Worm (Caenorhabditis elegans) whole organism, late embryonic: ENCODE measurements around the gene C34C12.8.

Source experiments
- F13H6.1 ChIP-seq: sonication (generic microtip); optimal IDR thresholded peaks from 2 replicates; lab custom pipeline; 2016; ENCODE audit warnings: missing genetic modification characterization, missing compliant biosample characterization
- K02D7.2 ChIP-seq: sonication (generic microtip); optimal IDR thresholded peaks from 2 replicates; lab custom pipeline; 2017; ENCODE audit warnings: mild to moderate bottlenecking, missing genetic modification characterization, missing compliant biosample characterization
- K09A11.1 ChIP-seq: sonication (generic microtip); optimal IDR thresholded peaks from 2 replicates; lab custom pipeline; 2017; ENCODE audit warnings: antibody characterized with exemption, mild to moderate bottlenecking, missing genetic modification characterization, missing compliant biosample characterization; ENCODE audit not compliant: insufficient read depth
- Y22D7AL.16 ChIP-seq: sonication (generic microtip); optimal IDR thresholded peaks from 2 replicates; lab custom pipeline; 2016; ENCODE audit warnings: missing genetic modification characterization, missing compliant biosample characterization
- ahr-1 ChIP-seq: sonication (generic microtip); optimal IDR thresholded peaks from 2 replicates; lab custom pipeline; 2016; ENCODE audit warnings: missing genetic modification characterization, missing compliant biosample characterization
- ama-1 ChIP-seq: fragments of 150-350 bp; optimal IDR thresholded peaks from 2 replicates; lab custom pipeline; 2014
- ceh-14 ChIP-seq: sonication (generic microtip); optimal IDR thresholded peaks from 2 replicates; lab custom pipeline; 2016; ENCODE audit warnings: missing genotype, missing genetic modification characterization, missing compliant biosample characterization
- ceh-2 ChIP-seq: sonication (generic microtip); optimal IDR thresholded peaks from 2 replicates; lab custom pipeline; 2016; ENCODE audit warnings: missing genotype, missing genetic modification characterization, missing compliant biosample characterization
- ceh-24 ChIP-seq: sonication (generic microtip); optimal IDR thresholded peaks from 2 replicates; lab custom pipeline; 2016; ENCODE audit warnings: mild to moderate bottlenecking, missing genetic modification characterization, missing compliant biosample characterization
- ceh-30 ChIP-seq: fragments of 150-350 bp; optimal IDR thresholded peaks from 2 replicates; lab custom pipeline; 2014; ENCODE audit warnings: missing biosample characterization, missing genetic modification characterization
- ceh-48 ChIP-seq: sonication (generic microtip); optimal IDR thresholded peaks from 2 replicates; lab custom pipeline; 2016; ENCODE audit warnings: missing genetic modification characterization, inconsistent platforms, missing compliant biosample characterization
- ceh-6 ChIP-seq: fragments of 200-800 bp; sonication (Bioruptor generic); optimal IDR thresholded peaks from 2 replicates; lab custom pipeline; 2018; ENCODE audit warnings: mild to moderate bottlenecking, missing genetic modification characterization, missing compliant biosample characterization
- ceh-9 ChIP-seq: sonication (generic microtip); optimal IDR thresholded peaks from 2 replicates; lab custom pipeline; 2016; ENCODE audit warnings: mild to moderate bottlenecking, missing genetic modification characterization, inconsistent platforms, missing compliant biosample characterization
- elt-2 ChIP-seq: sonication (generic microtip); optimal IDR thresholded peaks from 2 replicates; lab custom pipeline; 2016; ENCODE audit warnings: missing genetic modification reagents, missing genetic modification characterization, missing compliant biosample characterization
- elt-4 ChIP-seq: sonication (generic microtip); optimal IDR thresholded peaks from 2 replicates; lab custom pipeline; 2016; ENCODE audit warnings: missing genetic modification characterization, missing compliant biosample characterization
- ets-4 ChIP-seq: sonication (generic microtip); optimal IDR thresholded peaks from 2 replicates; lab custom pipeline; 2016; ENCODE audit warnings: missing genetic modification characterization, missing compliant biosample characterization
- eyg-1 ChIP-seq: sonication (generic microtip); optimal IDR thresholded peaks from 2 replicates; lab custom pipeline; 2016; ENCODE audit warnings: missing genotype, missing genetic modification characterization, missing compliant biosample characterization
- fax-1 ChIP-seq: sonication (generic microtip); optimal IDR thresholded peaks from 2 replicates; lab custom pipeline; 2016; ENCODE audit warnings: missing genotype, missing genetic modification characterization, missing compliant biosample characterization
- gmeb-2 ChIP-seq: sonication (generic microtip); optimal IDR thresholded peaks from 2 replicates; lab custom pipeline; 2016; ENCODE audit warnings: missing genetic modification characterization, inconsistent platforms, missing compliant biosample characterization
- hlh-15 ChIP-seq: sonication (generic microtip); optimal IDR thresholded peaks from 2 replicates; lab custom pipeline; 2016; ENCODE audit warnings: missing genetic modification characterization, missing compliant biosample characterization
- hlh-30 ChIP-seq: sonication (generic microtip); optimal IDR thresholded peaks from 2 replicates; lab custom pipeline; 2017; ENCODE audit warnings: antibody characterized with exemption, missing genetic modification characterization, missing compliant biosample characterization; ENCODE audit not compliant: insufficient read depth
- lim-6 ChIP-seq: sonication (generic microtip); optimal IDR thresholded peaks from 2 replicates; lab custom pipeline; 2016; ENCODE audit warnings: missing genetic modification characterization, missing compliant biosample characterization
- lin-11 ChIP-seq: fragments of 200-800 bp; sonication (Bioruptor generic); optimal IDR thresholded peaks from 2 replicates; lab custom pipeline; 2018; ENCODE audit warnings: mild to moderate bottlenecking, missing genetic modification characterization, missing compliant biosample characterization
- madf-2 ChIP-seq: sonication (generic microtip); optimal IDR thresholded peaks from 2 replicates; lab custom pipeline; 2017; ENCODE audit warnings: missing genetic modification characterization, missing compliant biosample characterization
- nfya-1 ChIP-seq: sonication (generic microtip); optimal IDR thresholded peaks from 2 replicates; lab custom pipeline; 2017; ENCODE audit warnings: missing genetic modification characterization, mild to moderate bottlenecking, missing compliant biosample characterization, antibody characterized with exemption, moderate library complexity
- pag-3 ChIP-seq: sonication (generic microtip); optimal IDR thresholded peaks from 2 replicates; lab custom pipeline; 2016; ENCODE audit warnings: missing compliant biosample characterization, missing genetic modification characterization, borderline replicate concordance
- pat-9 ChIP-seq: fragments of 200-800 bp; sonication (Bioruptor generic); optimal IDR thresholded peaks from 2 replicates; lab custom pipeline; 2018; ENCODE audit warnings: mild to moderate bottlenecking, missing genetic modification characterization, moderate library complexity, missing compliant biosample characterization
- pha-2 ChIP-seq: sonication (generic microtip); optimal IDR thresholded peaks from 2 replicates; lab custom pipeline; 2017; ENCODE audit warnings: mild to moderate bottlenecking, missing genetic modification characterization, missing compliant biosample characterization
- pha-4 ChIP-seq: fragments of 150-350 bp; optimal IDR thresholded peaks from 2 replicates; lab custom pipeline; 2018; ENCODE audit warnings: missing biosample characterization, missing genetic modification reagents, missing genetic modification characterization
- ref-2 ChIP-seq: sonication (generic microtip); optimal IDR thresholded peaks from 2 replicates; lab custom pipeline; 2016; ENCODE audit warnings: missing genetic modification characterization, missing compliant biosample characterization
- rnt-1 ChIP-seq: sonication (generic microtip); optimal IDR thresholded peaks from 2 replicates; lab custom pipeline; 2016; ENCODE audit warnings: missing genetic modification characterization, missing compliant biosample characterization
- sox-4 ChIP-seq: sonication (generic microtip); optimal IDR thresholded peaks from 2 replicates; lab custom pipeline; 2017; ENCODE audit warnings: mild to moderate bottlenecking, missing genetic modification characterization, inconsistent platforms, missing compliant biosample characterization
- tbx-2 ChIP-seq: sonication (generic microtip); optimal IDR thresholded peaks from 2 replicates; lab custom pipeline; 2016; ENCODE audit warnings: missing genetic modification characterization, missing compliant biosample characterization
- unc-3 ChIP-seq, 2 experiments: fragments of 200-800 bp in 1 of 2; sonication (Bioruptor generic) in 1 of 2; sonication (generic microtip) in 1 of 2; conservative IDR thresholded peaks in 1 of 2; optimal IDR thresholded peaks in 1 of 2; 2 replicates each; pipeline versions ENCODE4 v1.3.6 to Lab custom; 2016 to 2022; ENCODE audit warnings: missing compliant biosample characterization in 2 of 2, missing genetic modification characterization in 2 of 2, missing genetic modification reagents in 1 of 2
- unc-42 ChIP-seq: sonication (generic microtip); optimal IDR thresholded peaks from 2 replicates; lab custom pipeline; 2016; ENCODE audit warnings: missing genotype, missing genetic modification characterization, missing compliant biosample characterization
- unc-55 ChIP-seq: sonication (generic microtip); optimal IDR thresholded peaks from 2 replicates; lab custom pipeline; 2017; ENCODE audit warnings: missing biosample characterization, missing genetic modification reagents, missing genetic modification characterization
- zip-5 ChIP-seq: sonication (generic microtip); optimal IDR thresholded peaks from 2 replicates; lab custom pipeline; 2016; ENCODE audit warnings: missing genetic modification characterization, missing compliant biosample characterization

The C34C12.8 gene

DNA sequence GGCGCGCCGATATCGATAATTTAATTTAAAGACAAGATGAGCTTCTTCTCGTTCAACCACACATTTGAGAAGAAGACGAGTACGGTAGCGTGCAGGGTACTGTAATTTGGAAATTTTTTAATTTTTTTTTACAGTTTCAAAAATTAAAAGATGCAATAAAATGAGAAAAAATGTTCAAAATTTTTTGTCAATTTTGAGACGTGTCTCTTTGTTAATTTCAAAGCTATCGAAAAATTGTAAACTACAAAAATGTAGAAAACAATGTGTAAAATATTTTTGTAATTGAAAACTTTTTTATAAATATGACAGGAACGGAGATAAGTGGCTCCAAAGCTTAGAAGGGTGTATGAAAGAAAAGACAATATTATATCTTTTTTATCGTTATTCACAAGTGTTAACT, 28.8 kb upstream of the C34C12.8 start, which contains the start of gene K01A11.1:
Gene K01A11.1 (minus strand): TSS at position 101 of the 400 bp plus-strand sequence.
- TF ChIP-seq lim-6 (tag; lab: Kevin White, UChicago) (no peak), ref-2 (no peak), elt-2 (tag; lab: Kevin White, UChicago) (no peak), hlh-30 (tag; lab: Kevin White, UChicago) (no peak), sox-4 (tag; lab: Kevin White, UChicago) (no peak), tbx-2 (no peak), K09A11.1 (tag; lab: Kevin White, UChicago) (no peak), madf-2 (tag; lab: Kevin White, UChicago) (no peak), ceh-14 (tag; lab: Kevin White, UChicago) (no peak), ceh-30 (tag; lab: Kevin White, UChicago) (no peak), zip-5 (tag; lab: Kevin White, UChicago) (no peak), fax-1 (tag; lab: Kevin White, UChicago) (no peak), ceh-2 (no peak), hlh-15 (tag; lab: Kevin White, UChicago) (no peak)
- TF ChIP-seq, all 69 proteins: peak for 0

DNA sequence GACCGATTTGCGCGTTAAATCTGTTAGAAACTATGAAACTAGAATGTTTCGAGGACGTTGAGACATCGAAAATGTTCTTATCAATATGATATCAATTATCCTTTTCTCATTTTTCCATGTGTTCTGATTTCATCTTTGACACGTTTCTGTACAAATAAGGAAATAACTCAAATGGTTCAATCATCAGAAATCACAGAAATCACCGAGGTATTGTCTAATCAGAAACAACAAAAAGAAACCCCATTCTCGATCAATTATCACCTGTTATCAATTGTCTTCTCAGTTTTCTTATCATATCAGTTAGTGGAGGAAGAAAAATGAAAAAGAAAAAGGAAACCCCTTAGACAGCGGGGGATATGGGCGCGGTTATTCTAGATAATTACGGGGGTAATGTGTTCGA, 25.1 kb upstream of the C34C12.8 start:
- TF ChIP-seq ama-1 (no peak), elt-2 (tag; lab: Kevin White, UChicago) (peak; percentile 90)

DNA sequence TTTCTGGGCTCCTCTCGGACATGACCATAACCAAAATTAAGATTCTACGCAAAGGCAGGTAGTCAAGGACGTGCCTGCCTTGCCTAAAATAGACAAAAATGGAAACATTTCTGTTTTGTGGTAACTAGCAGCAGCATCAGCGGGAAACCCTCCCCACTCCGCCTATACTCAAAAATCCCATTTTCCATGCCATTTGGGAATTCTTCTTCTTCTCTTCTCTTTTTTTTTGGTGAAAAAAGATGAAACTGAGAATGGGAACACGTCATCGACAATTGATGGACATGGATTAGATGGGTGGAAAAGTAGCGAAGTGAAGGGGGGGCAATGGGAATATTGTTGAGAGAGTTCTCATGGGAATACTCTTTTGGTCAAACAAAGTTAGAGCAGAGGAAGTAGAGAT, 23.1 kb upstream of the C34C12.8 start:
- TF ChIP-seq unc-55 (peak; percentile 43), pat-9 (tag; lab: Kevin White, UChicago) (no peak), unc-3 (GFP tag; conservative IDR thresholded peaks at IDR 0.05; lab: Robert Waterston, UW) (no peak), unc-3 (tag; optimal IDR thresholded peaks at IDR 0.05; lab: Kevin White, UChicago) (peak; percentile 17)

DNA sequence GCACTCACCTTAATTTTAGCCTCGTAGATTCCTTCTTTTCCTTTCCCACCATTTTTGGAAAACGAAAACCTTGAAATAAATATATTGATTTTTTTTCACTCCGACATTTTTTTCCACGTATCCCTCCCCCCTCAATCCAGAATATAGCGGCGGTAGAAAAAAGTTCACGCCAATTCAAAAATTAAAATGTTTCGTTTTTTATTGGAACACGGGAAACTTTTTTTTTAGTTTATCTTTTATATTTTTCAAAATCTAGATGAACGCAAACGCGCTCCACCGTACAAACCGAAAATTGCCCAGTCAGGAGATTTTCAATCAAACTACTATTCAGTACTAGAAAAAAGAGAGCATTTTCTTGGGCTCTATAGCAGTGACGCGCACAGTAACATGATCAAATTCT, 16.1 kb upstream of the C34C12.8 start, which contains the start of gene spe-41:
Gene spe-41 (minus strand): TSS at position 72 of the 400 bp plus-strand sequence.
- TF ChIP-seq elt-2 (tag; lab: Kevin White, UChicago), result no peak
- no peak for TF ChIP-seq ceh-48 (tag; lab: Kevin White, UChicago)
- TF ChIP-seq fax-1 (tag; lab: Kevin White, UChicago), result no peak
- TF ChIP-seq lin-11 (tag; lab: Kevin White, UChicago), result no peak
- TF ChIP-seq madf-2 (tag; lab: Kevin White, UChicago), result no peak
- no peak for TF ChIP-seq ets-4 (tag; lab: Kevin White, UChicago)
- no peak for TF ChIP-seq ceh-9 (tag; lab: Kevin White, UChicago)
- no peak for TF ChIP-seq pha-2 (tag; lab: Kevin White, UChicago)
- TF ChIP-seq, all 69 proteins: peak for 0

ce11 chrIII:3452563-3453210, 7.5 kb upstream of the C34C12.8 start, which contains the start of the genes K01A11.3 and C34C12.12:
TSS of gene K01A11.3 (minus strand) at chrIII:3452613.
TSS of gene C34C12.12 (plus strand) at chrIII:3453194.
- TF ChIP-seq elt-2 (tag; lab: Kevin White, UChicago) (no peak), unc-42 (tag; lab: Kevin White, UChicago) (no peak), Y22D7AL.16 (tag; lab: Kevin White, UChicago) (no peak), elt-4 (tag; lab: Kevin White, UChicago) (no peak), rnt-1 (no peak), madf-2 (tag; lab: Kevin White, UChicago) (no peak), fax-1 (tag; lab: Kevin White, UChicago) (no peak), ceh-14 (tag; lab: Kevin White, UChicago) (no peak), ahr-1 (tag; lab: Kevin White, UChicago) (no peak), F13H6.1 (no peak), nfya-1 (tag; lab: Kevin White, UChicago) (no peak), K02D7.2 (no peak), pag-3 (tag; lab: Kevin White, UChicago) (no peak), eyg-1 (tag; lab: Kevin White, UChicago) (no peak), zip-5 (tag; lab: Kevin White, UChicago) (no peak), ceh-24 (tag; lab: Kevin White, UChicago) (no peak), pha-4 (tag; lab: Kevin White, UChicago) (no peak), ceh-6 (GFP tag; lab: Kevin White, UChicago) (no peak), gmeb-2 (no peak)
